Worm (Caenorhabditis elegans) whole organism, L1 larva: ENCODE measurements around the gene cdo-1.

Source experiments
- dpl-1 ChIP-seq, 3 experiments: fragments of 150-350 bp in 2 of 3; sonication (generic microtip) in 1 of 3; optimal IDR thresholded peaks; 2 replicates each; lab custom pipeline; 2014 to 2017; ENCODE audit warnings: missing biosample characterization in 3 of 3, missing genetic modification characterization in 3 of 3, missing genetic modification reagents in 3 of 3
- dsc-1 ChIP-seq: sonication (generic microtip); optimal IDR thresholded peaks from 2 replicates; lab custom pipeline; 2016; ENCODE audit warnings: mild to moderate bottlenecking, missing genetic modification characterization, missing compliant biosample characterization
- efl-3 ChIP-seq: fragments of 200-800 bp; sonication (Bioruptor generic); optimal IDR thresholded peaks from 2 replicates; lab custom pipeline; 2018; ENCODE audit warnings: mild to moderate bottlenecking, missing genetic modification characterization, missing compliant biosample characterization
- egl-27 ChIP-seq, 2 experiments: fragments of 150-350 bp in 1 of 2; sonication (generic microtip); optimal IDR thresholded peaks; 3 replicates each; lab custom pipeline; 2017 to 2018; ENCODE audit warnings: missing biosample characterization in 2 of 2, missing genetic modification characterization in 2 of 2, missing genetic modification reagents in 2 of 2
- fos-1 ChIP-seq: fragments of 150-350 bp; optimal IDR thresholded peaks from 2 replicates; lab custom pipeline; 2014; ENCODE audit warnings: missing biosample characterization, missing genetic modification characterization
- lin-13 ChIP-seq: fragments of 150-350 bp; optimal IDR thresholded peaks from 2 replicates; lab custom pipeline; 2014; ENCODE audit warnings: missing biosample characterization, missing genetic modification reagents, missing genetic modification characterization
- nhr-11 ChIP-seq: fragments of 150-350 bp; optimal IDR thresholded peaks from 2 replicates; lab custom pipeline; 2014; ENCODE audit warnings: missing biosample characterization, missing genetic modification characterization
- nhr-77 ChIP-seq: fragments of 150-350 bp; optimal IDR thresholded peaks from 2 replicates; lab custom pipeline; 2014; ENCODE audit warnings: missing biosample characterization, missing genetic modification characterization
- nhr-85 ChIP-seq: sonication (generic microtip); peaks from one replicate; lab custom pipeline; 2016; ENCODE audit warnings: missing genetic modification characterization, inconsistent platforms, missing compliant biosample characterization
- unc-62 ChIP-seq: fragments of 150-350 bp; optimal IDR thresholded peaks from 2 replicates; lab custom pipeline; 2014; ENCODE audit warnings: missing biosample characterization, missing genetic modification reagents, missing genetic modification characterization
- ztf-11 ChIP-seq, 2 experiments: sonication (generic microtip); optimal IDR thresholded peaks; 2 replicates each; lab custom pipeline; 2016 to 2017; ENCODE audit warnings: missing genetic modification characterization in 2 of 2, missing biosample characterization in 1 of 2, missing compliant biosample characterization in 1 of 2

ce11 chrX:871020-871419, 7.6 kb upstream of the cdo-1 start, which contains the start of gene lgl-1:
- TF ChIP-seq nhr-11 (no peak), fos-1 (tag; lab: Kevin White, UChicago) (peak; percentile 22), nhr-77 (tag; lab: Kevin White, UChicago) (no peak), nhr-85 (peak; percentile 75), ztf-11 (tag; optimal IDR thresholded peaks at IDR 0.05; lab: Kevin White, UChicago) (no peak), dpl-1 (GFP tag; optimal IDR thresholded peaks at IDR 0.05; lab: Kevin White, UChicago) (no peak), unc-62 (GFP tag; lab: Kevin White, UChicago) (no peak), efl-3 (GFP tag; lab: Kevin White, UChicago) (no peak), egl-27 (tag; optimal IDR thresholded peaks at IDR 0.05; lab: Kevin White, UChicago) (no peak), dsc-1 (tag; lab: Kevin White, UChicago) (no peak), lin-13 (GFP tag; lab: Kevin White, UChicago) (no peak)
